Worm (Caenorhabditis elegans) whole organism, mixed stage, embryonic: ENCODE measurements around the gene gei-18.

ENCODE experiments used
- lin-13 ChIP-seq: fragments of 150-350 bp; optimal IDR thresholded peaks from 2 replicates; lab custom pipeline; 2014; ENCODE audit warnings: missing biosample characterization, missing genetic modification characterization
- lsy-2 ChIP-seq: fragments of 150-350 bp; optimal IDR thresholded peaks from 2 replicates; lab custom pipeline; 2014; ENCODE audit warnings: missing biosample characterization, missing genetic modification characterization
- nhr-12 ChIP-seq: fragments of 150-350 bp; optimal IDR thresholded peaks from 2 replicates; lab custom pipeline; 2014; ENCODE audit warnings: missing biosample characterization, missing genetic modification characterization
- nhr-28 ChIP-seq: fragments of 150-350 bp; optimal IDR thresholded peaks from 2 replicates; lab custom pipeline; 2014; ENCODE audit warnings: missing biosample characterization, missing genetic modification characterization
- unc-39 ChIP-seq: fragments of 150-350 bp; optimal IDR thresholded peaks from 2 replicates; lab custom pipeline; 2014; ENCODE audit warnings: missing biosample characterization, missing genetic modification characterization

- no peak for TF ChIP-seq lsy-2 (tag; lab: Kevin White, UChicago)
- no peak for TF ChIP-seq lin-13 (tag; lab: Kevin White, UChicago)
- TF ChIP-seq nhr-28 (tag; lab: Kevin White, UChicago), result no peak
- TF ChIP-seq nhr-12 (tag; lab: Kevin White, UChicago), result no peak
- TF ChIP-seq unc-39 (tag; lab: Kevin White, UChicago), result no peak
Observed at ce11 chrIV:13934086-13934485, 48.2 kb downstream of the gei-18 start, which contains the start of gene Y37A1A.4.
